Worm (Caenorhabditis elegans) whole organism, young adult: Measurements from ENCODE around the gene srz-59.

Source experiments
- B0261.1 ChIP-seq: sonication (generic microtip); optimal IDR thresholded peaks from 2 replicates; lab custom pipeline; 2016; ENCODE audit warnings: mild to moderate bottlenecking, missing genetic modification characterization, moderate library complexity, missing compliant biosample characterization
- B0336.3 ChIP-seq: fragments of 200-800 bp; sonication (Bioruptor generic); IDR thresholded peaks from 2 replicates; pipeline ENCODE4 v1.3.6; 2022; ENCODE audit warnings: missing genetic modification characterization, missing compliant biosample characterization
- F33H1.4 ChIP-seq: fragments of 200-800 bp; sonication (Bioruptor generic); IDR thresholded peaks from 2 replicates; pipeline ENCODE4 v1.3.6; 2022; ENCODE audit warnings: missing genetic modification reagents, missing genetic modification characterization, missing compliant biosample characterization
- F39B2.1 ChIP-seq: fragments of 200-800 bp; sonication (Bioruptor generic); IDR thresholded peaks from 2 replicates; pipeline ENCODE4 v1.3.6; 2022; ENCODE audit warnings: missing genetic modification reagents, missing genetic modification characterization, missing compliant biosample characterization
- F57A8.1 ChIP-seq: fragments of 200-800 bp; sonication (Bioruptor generic); optimal IDR thresholded peaks from 2 replicates; lab custom pipeline; 2018; ENCODE audit warnings: mild to moderate bottlenecking, missing genetic modification characterization, moderate library complexity, missing compliant biosample characterization
- akir-1 ChIP-seq: fragments of 200-800 bp; sonication (Bioruptor generic); optimal IDR thresholded peaks from 2 replicates; lab custom pipeline; 2018; ENCODE audit warnings: mild to moderate bottlenecking, missing genetic modification characterization, moderate library complexity, missing compliant biosample characterization
- ama-1 ChIP-seq, 3 experiments: fragments of 150-350 bp in 1 of 3; sonication (generic microtip) in 2 of 3; optimal IDR thresholded peaks; 2 replicates each; lab custom pipeline; 2014 to 2018; ENCODE audit warnings: missing biosample characterization in 2 of 3, missing genetic modification characterization in 2 of 3, missing genetic modification reagents in 2 of 3
- atf-7 ChIP-seq: sonication (generic microtip); optimal IDR thresholded peaks from 2 replicates; lab custom pipeline; 2017; ENCODE audit warnings: mild to moderate bottlenecking, missing genetic modification characterization, missing compliant biosample characterization
- athp-1 ChIP-seq: sonication (generic microtip); optimal IDR thresholded peaks from 2 replicates; lab custom pipeline; 2017; ENCODE audit warnings: mild to moderate bottlenecking, missing genetic modification characterization, missing compliant biosample characterization
- attf-5 ChIP-seq: fragments of 200-800 bp; sonication (Bioruptor generic); optimal IDR thresholded peaks from 2 replicates; lab custom pipeline; 2018; ENCODE audit warnings: mild to moderate bottlenecking, missing genetic modification characterization, missing compliant biosample characterization
- attf-6 ChIP-seq: fragments of 200-800 bp; sonication (Bioruptor generic); IDR thresholded peaks from 2 replicates; pipeline ENCODE4 v1.3.6; 2022; ENCODE audit warnings: missing genetic modification reagents, missing genetic modification characterization, missing compliant biosample characterization
- bed-2 ChIP-seq: fragments of 200-800 bp; sonication (Bioruptor generic); IDR thresholded peaks from 2 replicates; pipeline ENCODE4 v1.3.6; 2022; ENCODE audit warnings: missing genetic modification reagents, missing genetic modification characterization, missing compliant biosample characterization
- cebp-1 ChIP-seq, 2 experiments: fragments of 200-800 bp in 1 of 2; sonication (Bioruptor generic) in 1 of 2; sonication (generic microtip) in 1 of 2; IDR thresholded peaks in 1 of 2; optimal IDR thresholded peaks in 1 of 2; 2 replicates each; pipeline versions ENCODE4 v1.3.6 to Lab custom; 2017 to 2022; ENCODE audit warnings: missing compliant biosample characterization in 2 of 2, missing genetic modification characterization in 2 of 2, mild to moderate bottlenecking in 1 of 2, missing genetic modification reagents in 1 of 2, moderate library complexity in 1 of 2
- ceh-27 ChIP-seq: fragments of 200-800 bp; sonication (Bioruptor generic); optimal IDR thresholded peaks from 2 replicates; lab custom pipeline; 2018; ENCODE audit warnings: mild to moderate bottlenecking, missing genetic modification characterization, moderate library complexity, missing compliant biosample characterization
- ceh-40 ChIP-seq: fragments of 200-800 bp; sonication (Bioruptor generic); IDR thresholded peaks from 2 replicates; pipeline ENCODE4 v1.3.6; 2022; ENCODE audit warnings: missing genetic modification characterization, missing compliant biosample characterization
- dpff-1 ChIP-seq: sonication (generic microtip); optimal IDR thresholded peaks from 2 replicates; lab custom pipeline; 2017; ENCODE audit warnings: mild to moderate bottlenecking, missing genetic modification characterization, missing compliant biosample characterization
- efl-1 ChIP-seq: fragments of 150-350 bp; optimal IDR thresholded peaks from 2 replicates; lab custom pipeline; 2014; ENCODE audit warnings: missing biosample characterization, missing genetic modification reagents, missing genetic modification characterization
- egl-18 ChIP-seq: fragments of 200-800 bp; sonication (Bioruptor generic); IDR thresholded peaks from 2 replicates; pipeline ENCODE4 v1.3.6; 2022; ENCODE audit warnings: missing genetic modification reagents, missing genetic modification characterization, missing compliant biosample characterization
- egl-44 ChIP-seq: fragments of 200-800 bp; sonication (Bioruptor generic); IDR thresholded peaks from 2 replicates; pipeline ENCODE4 v1.3.6; 2022; ENCODE audit warnings: missing genetic modification reagents, missing genetic modification characterization, missing compliant biosample characterization
- ekl-4 ChIP-seq: fragments of 200-800 bp; sonication (Bioruptor generic); IDR thresholded peaks from 2 replicates; pipeline ENCODE4 v1.3.6; 2022; ENCODE audit warnings: missing genetic modification reagents, missing genetic modification characterization, missing compliant biosample characterization
- hmg-20 ChIP-seq: fragments of 200-800 bp; sonication (Bioruptor generic); IDR thresholded peaks from 2 replicates; pipeline ENCODE4 v1.3.6; 2022; ENCODE audit warnings: missing genetic modification reagents, missing genetic modification characterization, missing compliant biosample characterization
- let-526 ChIP-seq: fragments of 200-800 bp; sonication (Bioruptor generic); IDR thresholded peaks from 2 replicates; pipeline ENCODE4 v1.3.6; 2022; ENCODE audit warnings: missing genetic modification reagents, missing genetic modification characterization, missing compliant biosample characterization
- let-607 ChIP-seq, 2 experiments: fragments of 200-800 bp in 1 of 2; sonication (Bioruptor generic) in 1 of 2; sonication (generic microtip) in 1 of 2; optimal IDR thresholded peaks; 2 replicates each; lab custom pipeline; 2016 to 2018; ENCODE audit warnings: mild to moderate bottlenecking in 2 of 2, missing compliant biosample characterization in 2 of 2, missing genetic modification characterization in 2 of 2, moderate library complexity in 2 of 2, missing genotype in 1 of 2
- lin-35 ChIP-seq, 3 experiments: fragments of 150-350 bp in 2 of 3; sonication (generic microtip) in 1 of 3; optimal IDR thresholded peaks; 2 replicates each; lab custom pipeline; 2014 to 2018; ENCODE audit warnings: missing biosample characterization in 3 of 3, missing genetic modification characterization in 3 of 3, missing genetic modification reagents in 3 of 3
- lin-40 ChIP-seq: sonication (generic microtip); optimal IDR thresholded peaks from 2 replicates; lab custom pipeline; 2016; ENCODE audit warnings: missing genetic modification characterization, mild to moderate bottlenecking, missing compliant biosample characterization, missing genotype, missing genetic modification reagents
- madf-8 ChIP-seq: fragments of 200-800 bp; sonication (Bioruptor generic); conservative IDR thresholded peaks from 2 replicates; pipeline ENCODE4 v1.3.6; 2022; ENCODE audit warnings: missing genetic modification reagents, missing genetic modification characterization, missing compliant biosample characterization
- mcd-1 ChIP-seq: fragments of 200-800 bp; sonication (Bioruptor generic); IDR thresholded peaks from 2 replicates; pipeline ENCODE4 v1.3.6; 2022; ENCODE audit warnings: missing genetic modification reagents, missing genetic modification characterization, missing compliant biosample characterization
- mes-4 ChIP-seq: sonication (generic microtip); optimal IDR thresholded peaks from 2 replicates; lab custom pipeline; 2016; ENCODE audit warnings: missing genotype, missing genetic modification characterization, missing compliant biosample characterization
- nfya-2 ChIP-seq: fragments of 200-800 bp; sonication (Bioruptor generic); IDR thresholded peaks from 2 replicates; pipeline ENCODE4 v1.3.6; 2022; ENCODE audit warnings: missing genetic modification reagents, missing genetic modification characterization, missing compliant biosample characterization
- nfyb-1 ChIP-seq: fragments of 200-800 bp; sonication (Bioruptor generic); IDR thresholded peaks from 2 replicates; pipeline ENCODE4 v1.3.6; 2022; ENCODE audit warnings: missing genetic modification reagents, missing genetic modification characterization, missing compliant biosample characterization
- pbrm-1 ChIP-seq: fragments of 200-800 bp; sonication (Bioruptor generic); IDR thresholded peaks from 2 replicates; pipeline ENCODE4 v1.3.6; 2022; ENCODE audit warnings: missing genetic modification reagents, missing genetic modification characterization, missing compliant biosample characterization
- snpc-1.3 ChIP-seq: sonication (generic microtip); optimal IDR thresholded peaks from 2 replicates; lab custom pipeline; 2017; ENCODE audit warnings: missing genetic modification characterization, mild to moderate bottlenecking, missing compliant biosample characterization, antibody characterized with exemption, moderate library complexity, missing genotype, missing genetic modification reagents; ENCODE audit not compliant: insufficient read depth
- snpc-4 ChIP-seq, 5 experiments: fragments of 150-350 bp in 1 of 5; sonication (generic microtip) in 4 of 5; optimal IDR thresholded peaks; 2 replicates each; lab custom pipeline; 2014 to 2018; ENCODE audit warnings: missing genetic modification characterization in 5 of 5, missing biosample characterization in 3 of 5, antibody characterized with exemption in 2 of 5, mild to moderate bottlenecking in 2 of 5, missing compliant biosample characterization in 2 of 5, missing genotype in 2 of 5, moderate library complexity in 2 of 5, missing genetic modification reagents in 1 of 5
- tbp1 ChIP-seq: fragments of 200-800 bp; sonication (Bioruptor generic); optimal IDR thresholded peaks from 2 replicates; lab custom pipeline; 2018; ENCODE audit warnings: mild to moderate bottlenecking, missing genetic modification characterization, missing compliant biosample characterization
- unc-130 ChIP-seq: sonication (generic microtip); optimal IDR thresholded peaks from 2 replicates; lab custom pipeline; 2016; ENCODE audit warnings: missing genetic modification reagents, missing genetic modification characterization, missing compliant biosample characterization
- zfh-2 ChIP-seq: fragments of 200-800 bp; sonication (Bioruptor generic); conservative IDR thresholded peaks from 2 replicates; pipeline ENCODE4 v1.3.6; 2022; ENCODE audit warnings: missing genetic modification reagents, missing genetic modification characterization, missing compliant biosample characterization
- ztf-18 ChIP-seq: sonication (generic microtip); optimal IDR thresholded peaks from 2 replicates; lab custom pipeline; 2016; ENCODE audit warnings: missing genotype, mild to moderate bottlenecking, missing genetic modification characterization, missing compliant biosample characterization
- ztf-26 ChIP-seq: sonication (generic microtip); optimal IDR thresholded peaks from 2 replicates; lab custom pipeline; 2017; ENCODE audit warnings: missing genetic modification characterization, missing compliant biosample characterization
- ztf-28 ChIP-seq: fragments of 200-800 bp; sonication (Bioruptor generic); IDR thresholded peaks from 2 replicates; pipeline ENCODE4 v1.3.6; 2022; ENCODE audit warnings: missing genetic modification reagents, missing genetic modification characterization, missing compliant biosample characterization
- ztf-3 ChIP-seq: fragments of 200-800 bp; sonication (Bioruptor generic); optimal IDR thresholded peaks from 2 replicates; lab custom pipeline; 2018; ENCODE audit warnings: mild to moderate bottlenecking, missing genetic modification characterization, missing compliant biosample characterization

The srz-59 gene

ce11 chrIV:14133400-14133799 lies 1.5 kb downstream of the srz-59 start:
- TF ChIP-seq efl-1 (GFP tag; lab: Kevin White, UChicago) = no peak
- TF ChIP-seq zfh-2 = no peak
- no peak for TF ChIP-seq ztf-26 (tag; lab: Kevin White, UChicago)
- TF ChIP-seq egl-18 (GFP tag; lab: Robert Waterston, UW) = no peak
- no peak for TF ChIP-seq hmg-20
- TF ChIP-seq bed-2 (GFP tag; lab: Robert Waterston, UW) = no peak
- TF ChIP-seq ztf-28 (GFP tag; lab: Robert Waterston, UW) = no peak
- TF ChIP-seq akir-1 = no peak
- TF ChIP-seq let-607 (tag; optimal IDR thresholded peaks at IDR 0.05; lab: Kevin White, UChicago) = no peak
- no peak for TF ChIP-seq nfyb-1 (GFP tag; lab: Robert Waterston, UW)
- no peak for TF ChIP-seq mes-4
- no peak for TF ChIP-seq egl-44 (GFP tag; lab: Robert Waterston, UW)
- TF ChIP-seq F57A8.1 = no peak
- no peak for TF ChIP-seq ekl-4 (GFP tag; lab: Robert Waterston, UW)
- no peak for TF ChIP-seq B0336.3 (GFP tag; lab: Robert Waterston, UW)
- TF ChIP-seq ztf-18 (tag; lab: Kevin White, UChicago) = no peak
- TF ChIP-seq dpff-1 (tag; lab: Kevin White, UChicago) = no peak
- no peak for TF ChIP-seq B0261.1 (tag; lab: Kevin White, UChicago)
- no peak for TF ChIP-seq snpc-1.3 (tag; lab: Kevin White, UChicago)

ce11 chrIV:14137063-14137462 lies 5.2 kb downstream of the srz-59 start, which contains the start of gene srz-31:
Gene srz-31 (plus strand): TSS chrIV:14137363.
- TF ChIP-seq let-526 (GFP tag; lab: Robert Waterston, UW) (no peak), atf-7 (tag; lab: Kevin White, UChicago) (no peak), athp-1 (tag; lab: Kevin White, UChicago) (no peak), ztf-28 (GFP tag; lab: Robert Waterston, UW) (no peak), lin-35 (GFP tag; optimal IDR thresholded peaks at IDR 0.05; lab: Kevin White, UChicago) (no peak), pbrm-1 (GFP tag; lab: Robert Waterston, UW) (no peak), lin-40 (tag; lab: Kevin White, UChicago) (no peak)

- TF ChIP-seq unc-130 (GFP tag; lab: Kevin White, UChicago) (no peak), attf-6 (GFP tag; lab: Robert Waterston, UW) (peak; percentile 74; the same call in 1 of the 2 replicates), snpc-4 (GFP tag; optimal IDR thresholded peaks at IDR 0.05; lab: Kevin White, UChicago) (peak; percentile 2), snpc-4 (tag; optimal IDR thresholded peaks at IDR 0.05; lab: Kevin White, UChicago) (peak in 3 of 4 experiments; percentile 26 to 29 (median 27))
Measured at ce11 chrIV:14143042-14143441, 11.2 kb downstream of the srz-59 start.

- no peak for TF ChIP-seq ceh-27
- TF ChIP-seq cebp-1 (GFP tag; IDR thresholded peaks at IDR 0.05; lab: Robert Waterston, UW) = no peak
- no peak for TF ChIP-seq cebp-1 (tag; optimal IDR thresholded peaks at IDR 0.05; lab: Kevin White, UChicago)
- TF ChIP-seq madf-8 (GFP tag; lab: Robert Waterston, UW) = no peak
- TF ChIP-seq mcd-1 (GFP tag; lab: Robert Waterston, UW) = no peak
- TF ChIP-seq tbp1 (GFP tag; lab: Kevin White, UChicago) = no peak
- no peak for TF ChIP-seq F33H1.4 (GFP tag; lab: Robert Waterston, UW)
- no peak for TF ChIP-seq ceh-40
- TF ChIP-seq nfya-2 (GFP tag; lab: Robert Waterston, UW) = no peak
- TF ChIP-seq attf-5 (GFP tag; lab: Kevin White, UChicago) = no peak
- no peak for TF ChIP-seq ama-1 (optimal IDR thresholded peaks at IDR 0.05; lab: Kevin White, UChicago)
- no peak for TF ChIP-seq ama-1 (GFP tag; optimal IDR thresholded peaks at IDR 0.05; lab: Kevin White, UChicago)
- TF ChIP-seq F39B2.1 (GFP tag; lab: Robert Waterston, UW) = no peak
- no peak for TF ChIP-seq ztf-3 (GFP tag; lab: Kevin White, UChicago)
Measured at ce11 chrIV:14145594-14145993, 13.7 kb downstream of the srz-59 start, which contains the start of gene oac-37. Gene oac-37 (plus strand): TSS chrIV:14145894.
